Worm (Caenorhabditis elegans) whole organism, L1 larva: ENCODE data around the gene F26F2.5.
A peak's percentile ranks its signal among the peaks of the same experiment; 100 is the strongest.

Experiments
- C16A3.4 ChIP-seq: fragments of 150-350 bp; optimal IDR thresholded peaks from 2 replicates; lab custom pipeline; 2014; ENCODE audit warnings: missing biosample characterization, missing genetic modification characterization
- aly-2 ChIP-seq: fragments of 150-350 bp; optimal IDR thresholded peaks from 2 replicates; lab custom pipeline; 2014; ENCODE audit warnings: missing biosample characterization, missing genetic modification characterization
- ceh-8 ChIP-seq: fragments of 200-800 bp; sonication (Bioruptor generic); optimal IDR thresholded peaks from 2 replicates; lab custom pipeline; 2018; ENCODE audit warnings: mild to moderate bottlenecking, missing genetic modification characterization, moderate library complexity, missing compliant biosample characterization
- ceh-88 ChIP-seq: fragments of 200-800 bp; sonication (Bioruptor generic); IDR thresholded peaks from 2 replicates; pipeline ENCODE4 v1.3.6; 2022; ENCODE audit warnings: missing genetic modification characterization, missing compliant biosample characterization
- ceh-90 ChIP-seq: sonication (generic microtip); optimal IDR thresholded peaks from 2 replicates; lab custom pipeline; 2016; ENCODE audit warnings: missing genetic modification characterization, missing compliant biosample characterization
- dpl-1 ChIP-seq, 3 experiments: fragments of 150-350 bp in 2 of 3; sonication (generic microtip) in 1 of 3; optimal IDR thresholded peaks; 2 replicates each; lab custom pipeline; 2014 to 2017; ENCODE audit warnings: missing biosample characterization in 3 of 3, missing genetic modification characterization in 3 of 3, missing genetic modification reagents in 3 of 3
- dsc-1 ChIP-seq: sonication (generic microtip); optimal IDR thresholded peaks from 2 replicates; lab custom pipeline; 2016; ENCODE audit warnings: mild to moderate bottlenecking, missing genetic modification characterization, missing compliant biosample characterization
- egl-13 ChIP-seq: sonication (generic microtip); optimal IDR thresholded peaks from 2 replicates; lab custom pipeline; 2016; ENCODE audit warnings: missing genotype, missing genetic modification reagents, missing genetic modification characterization, missing compliant biosample characterization
- elt-2 ChIP-seq: sonication (generic microtip); optimal IDR thresholded peaks from 2 replicates; lab custom pipeline; 2016; ENCODE audit warnings: missing genetic modification characterization, mild to moderate bottlenecking, inconsistent platforms, missing compliant biosample characterization, missing genetic modification reagents
- fkh-10 ChIP-seq: sonication (generic microtip); optimal IDR thresholded peaks from 2 replicates; lab custom pipeline; 2017; ENCODE audit warnings: missing biosample characterization, missing genetic modification reagents, missing genetic modification characterization
- fkh-4 ChIP-seq: sonication (generic microtip); optimal IDR thresholded peaks from 2 replicates; lab custom pipeline; 2016; ENCODE audit warnings: missing compliant biosample characterization, missing genetic modification characterization, borderline replicate concordance
- fkh-8 ChIP-seq: sonication (generic microtip); optimal IDR thresholded peaks from 2 replicates; lab custom pipeline; 2016; ENCODE audit warnings: mild to moderate bottlenecking, missing genetic modification characterization, missing compliant biosample characterization
- fos-1 ChIP-seq: fragments of 150-350 bp; optimal IDR thresholded peaks from 2 replicates; lab custom pipeline; 2014; ENCODE audit warnings: missing biosample characterization, missing genetic modification characterization
- grh-1 ChIP-seq: fragments of 200-800 bp; sonication (Bioruptor generic); IDR thresholded peaks from 2 replicates; pipeline ENCODE4 v1.3.6; 2022; ENCODE audit warnings: missing genetic modification reagents, missing genetic modification characterization, missing compliant biosample characterization
- hlh-4 ChIP-seq: sonication (generic microtip); optimal IDR thresholded peaks from 2 replicates; lab custom pipeline; 2016; ENCODE audit warnings: mild to moderate bottlenecking, missing genetic modification characterization, missing compliant biosample characterization
- jun-1 ChIP-seq: fragments of 150-350 bp; optimal IDR thresholded peaks from 2 replicates; lab custom pipeline; 2014; ENCODE audit warnings: missing biosample characterization, missing genetic modification reagents, missing genetic modification characterization
- lin-15B ChIP-seq: fragments of 150-350 bp; sonication (generic microtip); optimal IDR thresholded peaks from 3 replicates; lab custom pipeline; 2014; ENCODE audit warnings: missing biosample characterization, missing genetic modification characterization
- lir-3 ChIP-seq: sonication (generic microtip); optimal IDR thresholded peaks from 2 replicates; lab custom pipeline; 2016; ENCODE audit warnings: mild to moderate bottlenecking, missing genetic modification characterization, moderate library complexity, missing compliant biosample characterization; ENCODE audit not compliant: poor library complexity
- lsy-2 ChIP-seq, 2 experiments: fragments of 150-350 bp; optimal IDR thresholded peaks; 2 replicates each; lab custom pipeline; 2014; ENCODE audit warnings: missing biosample characterization in 2 of 2, missing genetic modification characterization in 2 of 2
- nhr-11 ChIP-seq: fragments of 150-350 bp; optimal IDR thresholded peaks from 2 replicates; lab custom pipeline; 2014; ENCODE audit warnings: missing biosample characterization, missing genetic modification characterization
- nhr-12 ChIP-seq: sonication (generic microtip); optimal IDR thresholded peaks from 2 replicates; lab custom pipeline; 2017; ENCODE audit warnings: missing biosample characterization, missing genetic modification characterization
- nhr-20 ChIP-seq: sonication (generic microtip); optimal IDR thresholded peaks from 2 replicates; lab custom pipeline; 2016; ENCODE audit warnings: mild to moderate bottlenecking, missing genetic modification characterization, missing compliant biosample characterization
- nhr-237 ChIP-seq: fragments of 150-350 bp; optimal IDR thresholded peaks from 2 replicates; lab custom pipeline; 2014; ENCODE audit warnings: missing biosample characterization, missing genetic modification characterization
- nhr-28 ChIP-seq: fragments of 150-350 bp; optimal IDR thresholded peaks from 2 replicates; lab custom pipeline; 2014; ENCODE audit warnings: missing biosample characterization, missing genetic modification characterization
- nhr-71 ChIP-seq: sonication (generic microtip); optimal IDR thresholded peaks from 2 replicates; lab custom pipeline; 2016; ENCODE audit warnings: mild to moderate bottlenecking, missing genetic modification characterization, moderate library complexity, missing compliant biosample characterization
- nhr-77 ChIP-seq: fragments of 150-350 bp; optimal IDR thresholded peaks from 2 replicates; lab custom pipeline; 2014; ENCODE audit warnings: missing biosample characterization, missing genetic modification characterization
- pqm-1 ChIP-seq: sonication (generic microtip); optimal IDR thresholded peaks from 3 replicates; lab custom pipeline; 2017; ENCODE audit warnings: missing biosample characterization, missing genetic modification characterization
- skn-1 ChIP-seq: fragments of 150-350 bp; optimal IDR thresholded peaks from 2 replicates; lab custom pipeline; 2014; ENCODE audit warnings: missing biosample characterization, missing genetic modification characterization
- snpc-4 ChIP-seq: fragments of 150-350 bp; optimal IDR thresholded peaks from 2 replicates; lab custom pipeline; 2014; ENCODE audit warnings: missing biosample characterization, missing genetic modification characterization
- snu-23 ChIP-seq: sonication (generic microtip); optimal IDR thresholded peaks from 2 replicates; lab custom pipeline; 2016; ENCODE audit warnings: missing genetic modification characterization, missing compliant biosample characterization
- unc-130 ChIP-seq: fragments of 150-350 bp; optimal IDR thresholded peaks from 2 replicates; lab custom pipeline; 2017; ENCODE audit warnings: missing biosample characterization, missing genetic modification characterization, inconsistent platforms
- unc-30 ChIP-seq: sonication (generic microtip); optimal IDR thresholded peaks from 2 replicates; lab custom pipeline; 2017; ENCODE audit warnings: missing biosample characterization, missing genetic modification characterization
- unc-86 ChIP-seq: sonication (generic microtip); optimal IDR thresholded peaks from 2 replicates; lab custom pipeline; 2016; ENCODE audit warnings: missing genetic modification characterization, missing compliant biosample characterization
- zag-1 ChIP-seq: fragments of 150-350 bp; optimal IDR thresholded peaks from 2 replicates; lab custom pipeline; 2014; ENCODE audit warnings: missing biosample characterization, missing genetic modification characterization
- ztf-4 ChIP-seq: fragments of 150-350 bp; optimal IDR thresholded peaks from 2 replicates; lab custom pipeline; 2014; ENCODE audit warnings: missing biosample characterization, missing genetic modification characterization

Gene F26F2.5

ce11 chrV:20573392-20573791 lies at the start of gene F26F2.5:
Gene F26F2.5 (plus strand): TSS chrV:20573692.
- TF ChIP-seq aly-2 (tag; lab: Kevin White, UChicago) (no peak), nhr-12 (no peak), hlh-4 (tag; lab: Kevin White, UChicago) (no peak), fos-1 (tag; lab: Kevin White, UChicago) (no peak), unc-130 (no peak), nhr-11 (tag; lab: Kevin White, UChicago) (no peak), ceh-8 (GFP tag; lab: Kevin White, UChicago) (no peak), dsc-1 (tag; lab: Kevin White, UChicago) (no peak), lsy-2 (tag; optimal IDR thresholded peaks at IDR 0.05; lab: Kevin White, UChicago) (no peak), ceh-88 (GFP tag; lab: Robert Waterston, UW) (no peak), snu-23 (GFP tag; lab: Kevin White, UChicago) (no peak), zag-1 (no peak), grh-1 (GFP tag; lab: Robert Waterston, UW) (no peak), unc-86 (tag; lab: Kevin White, UChicago) (no peak), egl-13 (no peak), ztf-4 (no peak), fkh-10 (GFP tag; lab: Kevin White, UChicago) (no peak), ceh-90 (tag; lab: Kevin White, UChicago) (no peak), lin-15B (no peak), nhr-237 (no peak)

- TF ChIP-seq zag-1 (no peak), pqm-1 (tag; lab: Kevin White, UChicago) (peak; percentile 86), hlh-4 (tag; lab: Kevin White, UChicago) (no peak), elt-2 (tag; lab: Kevin White, UChicago) (peak; percentile 77), nhr-20 (peak; percentile 23), nhr-77 (tag; lab: Kevin White, UChicago) (no peak)
Observed at ce11 chrV:20525816-20526459, 47.6 kb upstream of the F26F2.5 start, which contains the start of the genes srh-166 and Y38H6C.24. Gene srh-166 (minus strand): TSS chrV:20525866. Gene Y38H6C.24 (plus strand): TSS chrV:20526435.

- TF ChIP-seq lsy-2 (tag; optimal IDR thresholded peaks at IDR 0.05; lab: Kevin White, UChicago) (no peak), fkh-8 (tag; lab: Kevin White, UChicago) (peak; percentile 3), unc-86 (tag; lab: Kevin White, UChicago) (no peak)
Observed at ce11 chrV:20527493-20527892, 46.0 kb upstream of the F26F2.5 start, which contains the start of gene Y38H6C.13. Gene Y38H6C.13 (plus strand): TSS chrV:20527793.

ce11 chrV:20534072-20534471 lies 39.4 kb upstream of the F26F2.5 start, which contains the start of gene famh-161:
Gene famh-161 (minus strand): TSS chrV:20534172.
- TF ChIP-seq lir-3 (no peak), skn-1 (no peak), fkh-8 (tag; lab: Kevin White, UChicago) (peak; percentile 12), nhr-28 (tag; lab: Kevin White, UChicago) (no peak)

DNA sequence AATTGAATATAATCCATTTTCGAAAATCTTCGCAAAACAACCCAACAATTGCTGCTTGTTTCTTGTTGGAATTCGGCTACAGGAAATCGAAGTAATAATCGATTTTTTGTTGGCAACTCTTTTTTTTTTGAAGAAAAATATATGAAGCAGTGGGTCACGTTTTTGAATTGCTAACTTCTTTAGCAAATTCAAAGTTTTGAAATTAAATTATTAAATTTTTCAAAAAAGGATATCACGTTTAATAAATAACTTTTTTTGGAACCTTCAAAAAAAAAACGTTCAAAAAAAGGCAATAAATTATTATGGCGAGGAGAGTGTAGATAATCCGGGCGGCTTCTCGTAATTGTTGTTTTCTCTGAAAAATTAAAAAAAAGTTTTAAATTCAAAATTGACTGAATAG lies 37.3 kb upstream of the F26F2.5 start, which contains the start of gene Y38H6C.15:
TSS of gene Y38H6C.15 (minus strand) at position 101 of the 400 bp plus-strand sequence.
- TF ChIP-seq jun-1 (tag; lab: Kevin White, UChicago) = no peak
- no peak for TF ChIP-seq snpc-4 (tag; lab: Kevin White, UChicago)
- no peak for TF ChIP-seq nhr-12
- TF ChIP-seq fkh-4 (tag; lab: Kevin White, UChicago) = no peak
- no peak for TF ChIP-seq dpl-1 (GFP tag; optimal IDR thresholded peaks at IDR 0.05; lab: Kevin White, UChicago)
- TF ChIP-seq C16A3.4 (tag; lab: Kevin White, UChicago) = no peak
- TF ChIP-seq zag-1 = no peak
- no peak for TF ChIP-seq unc-30 (tag; lab: Kevin White, UChicago)
- TF ChIP-seq pqm-1 (tag; lab: Kevin White, UChicago) = no peak
- no peak for TF ChIP-seq nhr-71 (tag; lab: Kevin White, UChicago)
- no peak for TF ChIP-seq hlh-4 (tag; lab: Kevin White, UChicago)
